Worm (Caenorhabditis elegans): ENCODE measurements around the gene gsto-1.

gsto-1 gene

DNA sequence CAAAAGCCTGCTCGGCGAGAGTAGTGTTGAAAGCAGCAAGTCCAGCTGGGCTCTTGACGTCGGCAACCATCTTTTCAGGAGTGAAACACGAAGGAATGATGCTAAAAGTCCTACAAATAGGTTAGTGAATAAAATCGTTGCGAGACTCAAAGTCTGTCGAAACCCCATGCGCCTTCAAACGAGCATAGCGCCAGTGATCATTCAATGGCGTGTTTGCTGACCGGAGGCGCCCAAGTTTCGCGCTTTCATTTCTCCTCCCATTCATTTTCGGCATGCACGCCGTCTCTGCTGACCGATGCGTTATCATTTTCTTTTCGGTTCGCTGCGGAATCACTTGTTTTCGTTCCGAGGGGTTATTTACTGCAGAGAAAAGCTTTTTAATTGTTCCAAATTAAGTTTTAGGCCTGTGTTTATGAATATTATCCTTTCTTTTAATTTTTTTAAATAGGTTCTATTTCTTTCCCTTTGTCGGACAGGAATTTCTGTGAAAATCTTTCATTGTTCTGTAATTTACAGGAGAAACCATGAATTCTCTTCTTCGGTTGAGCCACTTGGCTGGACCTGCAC, 26.5 kb upstream of the gsto-1 start, which contains the start of the genes eef-1B.1 and aco-2 (continued):
- TF ChIP-seq pag-3 (tag; optimal IDR thresholded peaks at IDR 0.05; ENCODE audit: borderline replicate concordance, insufficient read depth) (no peak), nhr-71 (tag; optimal IDR thresholded peaks at IDR 0.05) (peak; percentile 96), nhr-47 (tag; optimal IDR thresholded peaks at IDR 0.05) (peak; percentile 96), lin-14 (GFP tag; optimal IDR thresholded peaks at IDR 0.05) (peak; percentile 95), lin-35 (GFP tag; optimal IDR thresholded peaks at IDR 0.05) (peak; percentile 94 to 95), hlh-17 (GFP tag; optimal IDR thresholded peaks at IDR 0.05; ENCODE audit: borderline replicate concordance) (no peak), aha-1 (tag; optimal IDR thresholded peaks at IDR 0.05) (peak; percentile 62), nhr-77 (tag; optimal IDR thresholded peaks at IDR 0.05) (peak; percentile 87), ceh-90 (tag; optimal IDR thresholded peaks at IDR 0.05) (no peak), hpl-2 (GFP tag; optimal IDR thresholded peaks at IDR 0.05) (peak; percentile 74), sup-37 (GFP tag; optimal IDR thresholded peaks at IDR 0.05) (peak; percentile 71), mdl-1 (tag; optimal IDR thresholded peaks at IDR 0.05) (peak in 1 of 2 experiments; percentile 93), egl-13 (tag; optimal IDR thresholded peaks at IDR 0.05) (peak; percentile 82), C34B4.2 (tag; optimal IDR thresholded peaks at IDR 0.05) (no peak), fos-1 (tag; optimal IDR thresholded peaks at IDR 0.05) (peak; percentile 81), nhr-84 (tag; optimal IDR thresholded peaks at IDR 0.05) (no peak), rnt-1 (tag; optimal IDR thresholded peaks at IDR 0.05) (peak; percentile 95), dpl-1 (GFP tag; optimal IDR thresholded peaks at IDR 0.05) (peak; percentile 87 to 90 (median 88)), nhr-20 (tag; optimal IDR thresholded peaks at IDR 0.05) (peak; percentile 97), zip-4 (GFP tag; optimal IDR thresholded peaks at IDR 0.05) (peak; percentile 83), tlp-1 (tag; optimal IDR thresholded peaks at IDR 0.05) (no peak), grh-1 (GFP tag; IDR thresholded peaks at IDR 0.05) (peak; percentile 88), ztf-11 (tag; optimal IDR thresholded peaks at IDR 0.05) (peak in 1 of 2 experiments; percentile 70), nhr-28 (tag; optimal IDR thresholded peaks at IDR 0.05) (no peak), pqm-1 (tag; optimal IDR thresholded peaks at IDR 0.05) (no peak), lin-13 (GFP tag; optimal IDR thresholded peaks at IDR 0.05) (peak; percentile 96), ceh-82 (tag; optimal IDR thresholded peaks at IDR 0.05) (peak; percentile 88 to 95 (median 91)), Y116A8C.19 (tag; optimal IDR thresholded peaks at IDR 0.05; ENCODE audit: borderline replicate concordance) (no peak), mab-9 (GFP tag; IDR thresholded peaks at IDR 0.05) (peak; percentile 90), nhr-76 (tag; optimal IDR thresholded peaks at IDR 0.05) (no peak), unc-86 (tag; optimal IDR thresholded peaks at IDR 0.05) (peak; percentile 90), elt-3 (tag; optimal IDR thresholded peaks at IDR 0.05) (peak in 5 of 6 experiments; percentile 53 to 97 (median 75)), unc-62 (GFP tag; optimal IDR thresholded peaks at IDR 0.05) (no peak), lir-3 (tag; optimal IDR thresholded peaks at IDR 0.05; ENCODE audit: poor library complexity) (peak; percentile 63)

DNA sequence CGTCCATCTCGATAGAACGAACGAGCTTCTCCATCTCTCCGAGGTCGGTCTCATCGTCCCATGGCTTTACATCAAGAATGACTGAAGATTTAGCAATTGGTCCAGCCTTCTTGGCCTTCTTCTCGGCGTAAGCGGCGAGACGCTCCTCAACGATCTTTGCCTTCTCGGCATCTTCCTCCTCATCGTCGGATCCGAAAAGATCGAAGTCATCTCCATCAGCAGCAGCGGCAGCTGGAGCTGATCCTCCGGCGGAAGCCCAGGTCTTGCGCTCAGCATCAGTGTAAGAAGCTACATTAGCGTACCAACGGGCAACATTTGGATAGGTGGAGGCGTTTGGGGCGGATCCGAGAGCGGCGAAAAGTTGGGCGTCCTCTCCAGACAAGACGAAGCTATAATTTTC, 25.9 kb upstream of the gsto-1 start:
- TF ChIP-seq egl-27 (tag; optimal IDR thresholded peaks at IDR 0.05) (no peak), egl-13 (tag; optimal IDR thresholded peaks at IDR 0.05) (no peak), ces-1 (GFP tag; optimal IDR thresholded peaks at IDR 0.05) (no peak), nhr-19 (GFP tag; conservative IDR thresholded peaks at IDR 0.05) (no peak), mdl-1 (tag; optimal IDR thresholded peaks at IDR 0.05) (no peak), mep-1 (tag; optimal IDR thresholded peaks at IDR 0.05) (no peak), fos-1 (tag; optimal IDR thresholded peaks at IDR 0.05) (no peak), tbx-2 (tag; optimal IDR thresholded peaks at IDR 0.05) (no peak), Y116A8C.19 (tag; optimal IDR thresholded peaks at IDR 0.05; ENCODE audit: borderline replicate concordance) (no peak), snu-23 (GFP tag; optimal IDR thresholded peaks at IDR 0.05) (no peak), nhr-71 (tag; optimal IDR thresholded peaks at IDR 0.05) (no peak), sup-37 (GFP tag; optimal IDR thresholded peaks at IDR 0.05) (no peak), sox-4 (tag; optimal IDR thresholded peaks at IDR 0.05) (no peak), unc-98 (GFP tag; IDR thresholded peaks at IDR 0.05) (no peak), C04F5.9 (tag; optimal IDR thresholded peaks at IDR 0.05) (no peak), ets-5 (GFP tag; IDR thresholded peaks at IDR 0.05) (no peak)
